Worm (Caenorhabditis elegans) whole organism, midembryonic: Measurements from ENCODE around the gene C11H1.5.

Experiments used
- flt-1 ChIP-seq: fragments of 200-800 bp; sonication (Bioruptor generic); IDR thresholded peaks from 2 replicates; pipeline ENCODE4 v1.3.6; 2022; ENCODE audit warnings: missing genetic modification characterization, missing compliant biosample characterization
- med-1 ChIP-seq: sonication (generic microtip); optimal IDR thresholded peaks from 2 replicates; lab custom pipeline; 2017; ENCODE audit warnings: missing genetic modification characterization, mild to moderate bottlenecking, missing compliant biosample characterization, antibody characterized with exemption, missing genetic modification reagents; ENCODE audit not compliant: insufficient read depth
- ztf-23 ChIP-seq: fragments of 200-800 bp; sonication (Bioruptor generic); IDR thresholded peaks from 2 replicates; pipeline ENCODE4 v1.3.6; 2022; ENCODE audit warnings: missing genetic modification reagents, missing genetic modification characterization, missing compliant biosample characterization

DNA sequence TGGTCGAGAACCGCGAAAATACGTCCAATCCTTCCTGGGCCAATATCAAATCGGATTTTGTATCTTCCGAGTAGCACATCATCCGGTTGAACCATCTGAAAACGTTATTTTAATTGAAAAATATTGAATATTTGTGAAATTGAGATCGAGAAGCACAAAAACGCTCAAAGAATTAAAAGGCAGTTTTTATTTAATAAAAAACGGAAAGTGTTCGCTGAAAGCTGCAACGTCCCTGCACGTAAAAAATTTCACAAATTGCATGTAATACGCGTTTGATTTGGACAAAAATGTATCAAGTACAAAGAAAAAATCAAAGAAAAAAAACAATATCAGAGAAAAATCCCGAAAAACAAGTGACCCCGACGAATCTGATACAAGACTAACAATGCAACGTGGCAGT, 50.9 kb downstream of the C11H1.5 start, which contains the start of gene E02H4.6:
- TF ChIP-seq med-1 (GFP tag; lab: Kevin White, UChicago) = no peak
- TF ChIP-seq flt-1 = no peak
- no peak for TF ChIP-seq ztf-23
